1 fruit fly cellular context compared by ENCODE assay signal in the genomic region with DNA sequence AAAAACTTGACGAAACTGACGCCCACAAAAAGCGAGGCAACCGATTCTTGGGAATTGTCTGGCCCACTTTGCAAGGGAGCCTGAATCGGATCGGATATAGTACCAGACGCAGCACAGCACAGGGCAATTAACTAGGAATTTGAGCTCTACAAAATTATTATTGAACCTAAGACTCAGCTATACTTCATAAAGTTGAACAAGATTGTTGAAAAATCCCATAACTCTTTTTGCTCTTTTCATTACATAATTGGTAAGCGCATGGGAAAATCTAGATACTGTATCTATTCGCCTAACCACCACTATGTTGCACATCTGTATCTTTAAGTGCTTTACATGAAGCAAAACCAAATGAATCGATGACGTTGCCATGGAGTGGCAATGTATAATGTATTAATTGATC.
TF ChIP-seq lines count a peak whose summit lies in the region.

No protein-coding gene starts in this region.

TF ChIP-seq in whole organism, embryonic, 481 proteins besides CTCF, POLR2A, EP300 and RAD21 (continued from another document):
- TF ChIP-seq abd-A (tag; optimal IDR thresholded peaks at IDR 0.05; lab: Kevin White, UChicago) (no peak), eve (GFP tag; optimal IDR thresholded peaks at IDR 0.05; lab: Kevin White, UChicago) (peak in 1 of 2 experiments; percentile 90), HmgZ (tag; optimal IDR thresholded peaks at IDR 0.05; lab: Kevin White, UChicago) (peak; percentile 16), pzg (GFP tag; optimal IDR thresholded peaks at IDR 0.05; lab: Kevin White, UChicago) (no peak), bbx (GFP tag; IDR thresholded peaks at IDR 0.05; lab: Robert Waterston, UW; ENCODE audit: partially characterized antibody) (no peak), Sry-δ (GFP tag; optimal IDR thresholded peaks at IDR 0.05; lab: Kevin White, UChicago) (peak; percentile 40), CG11247 (GFP tag; IDR thresholded peaks at IDR 0.05; lab: Robert Waterston, UW) (peak; percentile 75), Bgb (GFP tag; IDR thresholded peaks at IDR 0.05; lab: Robert Waterston, UW; ENCODE audit: partially characterized antibody) (no peak), bigmax (GFP tag; optimal IDR thresholded peaks at IDR 0.05; lab: Kevin White, UChicago) (no peak), CG7745 (tag; optimal IDR thresholded peaks at IDR 0.05; lab: Kevin White, UChicago) (no peak), dati (GFP tag; IDR thresholded peaks at IDR 0.05; lab: Robert Waterston, UW) (no peak), vvl (GFP tag; IDR thresholded peaks at IDR 0.05; lab: Robert Waterston, UW) (peak; percentile 87), D (optimal IDR thresholded peaks at IDR 0.05; lab: Kevin White, UChicago) (no peak), D (GFP tag; optimal IDR thresholded peaks at IDR 0.05; lab: Kevin White, UChicago) (peak; percentile 82), CG17612 (GFP tag; IDR thresholded peaks at IDR 0.05; lab: Robert Waterston, UW) (0 out of 2 replicates have a peak, but pooled peaks have one; percentile 35), al (GFP tag; IDR thresholded peaks at IDR 0.05; lab: Robert Waterston, UW) (0 out of 2 replicates have a peak, but pooled peaks have one; percentile 32), CG14710 (tag; optimal IDR thresholded peaks at IDR 0.05; lab: Kevin White, UChicago) (peak; percentile 66), Scr (GFP tag; IDR thresholded peaks at IDR 0.05; lab: Robert Waterston, UW; ENCODE audit: partially characterized antibody) (no peak), ato (GFP tag; IDR thresholded peaks at IDR 0.05; lab: Robert Waterston, UW; ENCODE audit: partially characterized antibody) (no peak), otp (GFP tag; IDR thresholded peaks at IDR 0.05; lab: Robert Waterston, UW) (peak; percentile 80; the same call in 2 of the 3 replicates), CG15269 (tag; optimal IDR thresholded peaks at IDR 0.05; lab: Kevin White, UChicago) (peak; percentile 79), CG1233 (GFP tag; optimal IDR thresholded peaks at IDR 0.05; lab: Kevin White, UChicago) (peak; percentile 50), CG13424 (tag; optimal IDR thresholded peaks at IDR 0.05; lab: Kevin White, UChicago) (peak; percentile 82), org-1 (GFP tag; optimal IDR thresholded peaks at IDR 0.05; lab: Kevin White, UChicago) (peak; percentile 66), CG6689 (GFP tag; IDR thresholded peaks at IDR 0.05; lab: Robert Waterston, UW) (peak; percentile 79), CG8290 (GFP tag; optimal IDR thresholded peaks at IDR 0.05; lab: Kevin White, UChicago) (peak; percentile 64), CG8290 (tag; optimal IDR thresholded peaks at IDR 0.05; lab: Kevin White, UChicago) (peak in 1 of 2 experiments; percentile 86), CG3407 (GFP tag; optimal IDR thresholded peaks at IDR 0.05; lab: Kevin White, UChicago) (peak; percentile 74), CG10431 (GFP tag; optimal IDR thresholded peaks at IDR 0.05; lab: Kevin White, UChicago) (no peak), CG31365 (tag; optimal IDR thresholded peaks at IDR 0.05; lab: Kevin White, UChicago) (peak; percentile 44), CG4820 (GFP tag; optimal IDR thresholded peaks at IDR 0.05; lab: Kevin White, UChicago) (peak; percentile 75), wdn (GFP tag; IDR thresholded peaks at IDR 0.05; lab: Robert Waterston, UW) (peak; percentile 57; the same call in 1 of the 2 replicates), jing (GFP tag; optimal IDR thresholded peaks at IDR 0.05; lab: Kevin White, UChicago) (peak; percentile 75), onecut (GFP tag; IDR thresholded peaks at IDR 0.05; lab: Robert Waterston, UW) (peak; percentile 67), grn (GFP tag; optimal IDR thresholded peaks at IDR 0.05; lab: Kevin White, UChicago) (no peak), CG6175 (GFP tag; IDR thresholded peaks at IDR 0.05; lab: Robert Waterston, UW) (no peak), zfh1 (GFP tag; IDR thresholded peaks at IDR 0.05; lab: Robert Waterston, UW) (peak; percentile 81), sr (GFP tag; IDR thresholded peaks at IDR 0.05; lab: Robert Waterston, UW) (peak; percentile 59; the same call in 2 of the 3 replicates), Aef1 (GFP tag; IDR thresholded peaks at IDR 0.05; lab: Robert Waterston, UW) (peak; percentile 73), pros (GFP tag; optimal IDR thresholded peaks at IDR 0.05; lab: Kevin White, UChicago) (no peak), klu (GFP tag; IDR thresholded peaks at IDR 0.05; lab: Robert Waterston, UW) (no peak), mam (GFP tag; optimal IDR thresholded peaks at IDR 0.05; lab: Kevin White, UChicago) (peak; percentile 71), scrt (GFP tag; optimal IDR thresholded peaks at IDR 0.05; lab: Kevin White, UChicago) (peak; percentile 30), HLHmδ (GFP tag; optimal IDR thresholded peaks at IDR 0.05; lab: Kevin White, UChicago) (no peak), Elba2 (GFP tag; optimal IDR thresholded peaks at IDR 0.05; lab: Kevin White, UChicago) (no peak), CG11560 (tag; IDR thresholded peaks at IDR 0.05; lab: Robert Waterston, UW) (no peak), E2f1 (GFP tag; IDR thresholded peaks at IDR 0.05; lab: Robert Waterston, UW) (peak; percentile 64; the same call in 1 of the 2 replicates), CG2129 (GFP tag; IDR thresholded peaks at IDR 0.05; lab: Robert Waterston, UW; ENCODE audit: partially characterized antibody) (no peak)
